Fruit fly (Drosophila melanogaster) whole organism, adult: ENCODE measurements around the gene CG7886.

Experiments used
- CG11617 ChIP-seq: fragments of 200-800 bp; sonication (Bioruptor generic); optimal IDR thresholded peaks from 2 replicates; lab custom pipeline; 2017; ENCODE audit warnings: mild to moderate bottlenecking, missing biosample characterization, missing genetic modification reagents, missing genetic modification characterization
- CG12768 ChIP-seq: fragments of 200-800 bp; sonication (Bioruptor generic); optimal IDR thresholded peaks from 2 replicates; lab custom pipeline; 2017; ENCODE audit warnings: missing biosample characterization, missing genetic modification characterization, mild to moderate bottlenecking, moderate library complexity, missing genetic modification reagents
- CG1620 ChIP-seq: fragments of 200-800 bp; sonication (Bioruptor generic); optimal IDR thresholded peaks from 2 replicates; lab custom pipeline; 2016; ENCODE audit warnings: missing biosample characterization, missing genetic modification characterization
- CG33017 ChIP-seq: fragments of 200-800 bp; sonication (Bioruptor generic); optimal IDR thresholded peaks from 2 replicates; lab custom pipeline; 2018; ENCODE audit warnings: missing biosample characterization, mild to moderate bottlenecking, missing genetic modification characterization, moderate library complexity
- CG7101 ChIP-seq: fragments of 200-800 bp; sonication (Bioruptor generic); optimal IDR thresholded peaks from 2 replicates; lab custom pipeline; 2018; ENCODE audit warnings: missing biosample characterization, mild to moderate bottlenecking, missing genetic modification characterization, moderate library complexity
- Hr96 ChIP-seq: fragments of 200-800 bp; sonication (Bioruptor generic); optimal IDR thresholded peaks from 2 replicates; lab custom pipeline; 2016; ENCODE audit warnings: missing biosample characterization, missing genetic modification characterization
- Mnt ChIP-seq: fragments of 200-800 bp; sonication (Bioruptor generic); optimal IDR thresholded peaks from 2 replicates; lab custom pipeline; 2016; ENCODE audit warnings: missing biosample characterization, mild to moderate bottlenecking, missing genetic modification characterization
- bab1 ChIP-seq: fragments of 200-800 bp; sonication (Bioruptor generic); optimal IDR thresholded peaks from 3 replicates; lab custom pipeline; 2019; ENCODE audit warnings: missing biosample characterization, mild to moderate bottlenecking, missing genetic modification characterization, moderate library complexity
- kay ChIP-seq: fragments of 200-800 bp; sonication (Bioruptor generic); peaks from one replicate; lab custom pipeline; 2016; ENCODE audit warnings: missing biosample characterization, missing genetic modification characterization, borderline replicate concordance
- ovo ChIP-seq: fragments of 200-800 bp; sonication (Bioruptor generic); optimal IDR thresholded peaks from 2 replicates; lab custom pipeline; 2016; ENCODE audit warnings: missing biosample characterization, missing genetic modification characterization

DNA sequence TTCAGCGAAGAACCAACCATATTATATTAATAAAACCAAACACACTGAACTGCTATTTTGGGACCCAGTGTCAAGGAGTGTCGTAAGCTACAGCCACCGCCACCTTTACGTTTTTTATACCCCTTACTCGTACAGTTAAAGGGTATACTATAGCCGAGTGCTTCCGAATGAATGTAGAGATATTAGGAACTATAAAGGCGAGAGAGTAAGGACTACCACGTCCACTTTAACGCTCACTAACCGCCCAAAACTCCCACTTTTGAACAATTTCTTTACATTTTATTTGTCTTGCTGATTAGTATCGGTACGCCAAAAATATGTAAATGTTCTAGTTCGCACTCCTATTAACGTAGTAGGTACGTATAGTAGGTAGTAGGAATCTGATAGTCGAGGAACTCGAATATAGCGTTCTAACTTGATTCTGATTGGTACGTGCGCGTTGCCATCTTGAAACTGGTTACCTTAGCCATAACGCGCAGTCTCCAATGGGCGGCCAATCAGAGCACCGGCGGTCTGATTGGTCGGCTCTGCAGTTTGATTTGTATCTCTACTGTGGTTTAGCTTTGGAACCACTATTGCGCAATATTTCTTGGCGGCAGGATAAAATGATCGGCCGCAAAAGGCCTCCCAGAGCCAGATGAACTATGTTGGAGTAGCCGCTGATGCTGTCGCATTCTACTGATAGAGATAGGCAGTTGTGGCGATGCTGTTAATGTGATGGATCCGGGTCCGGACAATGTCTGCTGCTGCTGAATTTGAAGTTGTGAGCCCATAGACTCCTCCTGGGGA lies 13.7 kb upstream of the CG7886 start:
- TF ChIP-seq ovo (GFP tag; lab: Kevin White, UChicago), result no peak
- TF ChIP-seq kay (GFP tag; lab: Kevin White, UChicago), result no peak
- no peak for TF ChIP-seq bab1 (GFP tag; lab: Kevin White, UChicago)
- TF ChIP-seq CG12768, result no peak
- TF ChIP-seq CG7101 (tag; lab: Kevin White, UChicago), result no peak
- no peak for TF ChIP-seq CG1620 (GFP tag; lab: Kevin White, UChicago)
- no peak for TF ChIP-seq Hr96
- no peak for TF ChIP-seq CG11617 (GFP tag; lab: Kevin White, UChicago)
- no peak for TF ChIP-seq Mnt (GFP tag; lab: Kevin White, UChicago)
- no peak for TF ChIP-seq CG33017
